Worm (Caenorhabditis elegans): ENCODE data around the gene iglr-2.

iglr-2 gene

ce11 chrIII:8335585-8335984 is 4.5 kb upstream of the iglr-2 start:
- peak; percentile 91; the same call in 1 of the 2 replicates for TF ChIP-seq egrh-3 (GFP tag; IDR thresholded peaks at IDR 0.05)
- peak; percentile 30 for TF ChIP-seq F33H1.4 (GFP tag; IDR thresholded peaks at IDR 0.05)

ce11 chrIII:8334432-8334831 is 3.3 kb upstream of the iglr-2 start, which contains the start of gene ZC262.4:
ZC262.4 (minus strand) TSS chrIII:8334532.
- no peak for TF ChIP-seq madf-3 (GFP tag; IDR thresholded peaks at IDR 0.05)
- TF ChIP-seq pbrm-1 (GFP tag; IDR thresholded peaks at IDR 0.05) = no peak
- TF ChIP-seq somi-1 (GFP tag; optimal IDR thresholded peaks at IDR 0.05) = no peak
- no peak for TF ChIP-seq ztf-28 (GFP tag; IDR thresholded peaks at IDR 0.05)
- TF ChIP-seq attf-6 (GFP tag; IDR thresholded peaks at IDR 0.05) = no peak
- TF ChIP-seq lin-40 (tag; optimal IDR thresholded peaks at IDR 0.05) = no peak
- TF ChIP-seq lin-54 (GFP tag; optimal IDR thresholded peaks at IDR 0.05) = no peak
- no peak for TF ChIP-seq hlh-26 (GFP tag; conservative IDR thresholded peaks at IDR 0.05)
- TF ChIP-seq efl-1 (GFP tag; optimal IDR thresholded peaks at IDR 0.05) = no peak

DNA sequence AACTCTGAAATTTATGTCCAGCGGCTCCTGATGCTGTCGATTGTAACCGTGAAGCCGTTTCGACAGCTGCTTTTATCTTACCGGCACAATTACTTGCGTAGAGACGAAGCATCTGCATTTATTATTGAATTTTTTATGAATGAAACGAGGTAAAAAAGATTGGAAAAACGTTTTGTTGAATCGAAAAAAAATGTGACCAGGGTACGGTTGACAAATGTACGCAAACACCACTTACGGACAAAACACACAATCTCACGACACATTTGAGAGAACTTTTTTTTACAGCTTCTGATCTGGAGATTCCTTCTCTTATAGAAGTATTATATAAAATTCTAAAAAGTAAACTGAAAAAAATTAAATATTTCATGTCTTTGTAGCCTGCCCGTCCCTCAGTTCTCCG is 668 bp upstream of the iglr-2 start, which contains the start of the genes mrps-18A and ZC262.2:
Gene mrps-18A (minus strand): TSS at position 141 of the 400 bp plus-strand sequence.
Gene ZC262.2 (plus strand): TSS at position 284 of the 400 bp plus-strand sequence.
- TF ChIP-seq ekl-4 (GFP tag; IDR thresholded peaks at IDR 0.05) (no peak), attf-5 (GFP tag; optimal IDR thresholded peaks at IDR 0.05) (peak; percentile 10), lsl-1 (GFP tag; optimal IDR thresholded peaks at IDR 0.05) (peak; percentile 65), madf-8 (GFP tag; conservative IDR thresholded peaks at IDR 0.05) (no peak), him-1 (tag; optimal IDR thresholded peaks at IDR 0.05) (peak; percentile 4), let-607 (tag; optimal IDR thresholded peaks at IDR 0.05) (no peak)

DNA sequence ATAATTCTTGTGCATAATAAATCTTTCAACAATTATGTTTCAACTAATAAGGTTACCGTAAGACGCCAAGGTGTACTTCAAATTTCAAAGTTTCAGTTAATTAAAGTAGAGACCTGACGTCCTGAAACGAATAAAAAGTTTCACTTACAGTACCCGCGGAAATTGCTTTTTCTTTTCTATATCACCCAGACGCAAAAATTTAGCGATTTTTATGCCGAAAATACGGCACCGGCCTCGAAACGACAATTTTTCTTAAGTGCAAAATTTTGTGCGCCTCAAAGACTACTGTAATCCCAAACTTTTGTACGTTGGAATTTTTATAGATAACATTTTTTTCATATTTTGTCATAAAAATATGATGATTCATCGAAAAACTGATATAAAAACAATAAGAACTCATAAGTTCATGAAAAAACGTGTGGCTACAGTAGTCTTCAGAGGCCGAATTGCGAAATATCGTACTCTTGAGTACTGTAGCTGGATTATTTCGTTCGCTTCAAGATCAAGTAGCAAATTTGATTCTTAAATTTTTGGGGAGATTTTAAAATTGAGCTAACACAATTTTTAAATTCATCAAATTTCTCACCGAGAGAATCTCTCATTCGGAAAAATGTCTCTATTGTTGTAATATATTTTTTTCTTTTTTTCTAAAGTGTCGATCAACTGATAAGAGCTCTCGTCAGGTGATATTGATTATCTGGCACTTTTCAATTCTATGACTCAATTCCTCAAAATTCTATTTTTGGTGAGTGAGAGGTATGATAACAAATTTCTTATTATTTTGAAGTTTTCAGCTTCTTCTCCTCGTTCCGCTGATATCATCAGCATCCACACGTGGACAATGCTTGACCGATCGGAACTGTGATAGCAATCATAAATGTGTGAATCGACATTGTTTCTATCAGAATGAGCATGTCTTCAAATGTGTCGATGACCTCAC is 5.3 kb downstream of the iglr-2 start, which contains the start of gene ZC262.13:
Gene ZC262.13 (plus strand): TSS at position 641 of the 940 bp plus-strand sequence.
- TF ChIP-seq ztf-25 (GFP tag; IDR thresholded peaks at IDR 0.05) = no peak
- TF ChIP-seq ceh-58 (GFP tag; IDR thresholded peaks at IDR 0.05) = no peak
- TF ChIP-seq akir-1 (GFP tag; optimal IDR thresholded peaks at IDR 0.05) = no peak
- TF ChIP-seq nhr-90 (tag; optimal IDR thresholded peaks at IDR 0.05) = no peak
- TF ChIP-seq madf-3 (GFP tag; IDR thresholded peaks at IDR 0.05) = no peak
- TF ChIP-seq madf-10 (tag; optimal IDR thresholded peaks at IDR 0.05) = peak; percentile 2
- no peak for TF ChIP-seq F52B5.7 (tag; optimal IDR thresholded peaks at IDR 0.05)
- no peak for TF ChIP-seq sptf-2 (GFP tag; optimal IDR thresholded peaks at IDR 0.05)
- TF ChIP-seq T07F8.4 (tag; optimal IDR thresholded peaks at IDR 0.05) = no peak
- no peak for TF ChIP-seq zfh-2 (GFP tag; conservative IDR thresholded peaks at IDR 0.05)
- no peak for TF ChIP-seq aptf-2 (GFP tag; conservative IDR thresholded peaks at IDR 0.05)
- no peak for TF ChIP-seq sea-2 (GFP tag; IDR thresholded peaks at IDR 0.05)
- TF ChIP-seq lin-54 (GFP tag; optimal IDR thresholded peaks at IDR 0.05) = peak; percentile 6
- no peak for TF ChIP-seq F39B2.1 (GFP tag; IDR thresholded peaks at IDR 0.05)
- no peak for TF ChIP-seq lin-40 (tag; optimal IDR thresholded peaks at IDR 0.05)
- no peak for TF ChIP-seq ccch-3 (GFP tag; optimal IDR thresholded peaks at IDR 0.05)
- TF ChIP-seq lin-35 (GFP tag; optimal IDR thresholded peaks at IDR 0.05) = peak in 1 of 3 experiments; percentile 11
- TF ChIP-seq nhr-80 (tag; optimal IDR thresholded peaks at IDR 0.05) = peak; percentile 73
- peak; percentile 41 for TF ChIP-seq atf-7 (tag; optimal IDR thresholded peaks at IDR 0.05)
- TF ChIP-seq egrh-3 (GFP tag; IDR thresholded peaks at IDR 0.05) = no peak
- TF ChIP-seq F10E7.11 (tag; optimal IDR thresholded peaks at IDR 0.05) = no peak
- TF ChIP-seq Y79H2A.3 (GFP tag; conservative IDR thresholded peaks at IDR 0.05) = peak; percentile 30; the same call in 1 of the 2 replicates
- TF ChIP-seq let-607 (tag; optimal IDR thresholded peaks at IDR 0.05) = peak in 1 of 2 experiments; percentile 42
- TF ChIP-seq hlh-12 (tag; optimal IDR thresholded peaks at IDR 0.05) = no peak
- no peak for TF ChIP-seq ztf-18 (tag; optimal IDR thresholded peaks at IDR 0.05)
- TF ChIP-seq B0336.3 (GFP tag; IDR thresholded peaks at IDR 0.05) = peak; percentile 34; the same call in 1 of the 2 replicates
- no peak for TF ChIP-seq ztf-28 (GFP tag; IDR thresholded peaks at IDR 0.05)
- TF ChIP-seq egl-18 (GFP tag; IDR thresholded peaks at IDR 0.05) = no peak
- TF ChIP-seq rpc-1 (optimal IDR thresholded peaks at IDR 0.05) = no peak
- TF ChIP-seq rpc-1 (tag; optimal IDR thresholded peaks at IDR 0.05) = no peak
- no peak for TF ChIP-seq F33H1.4 (GFP tag; IDR thresholded peaks at IDR 0.05)

All from whole organism, young adult.